Fruit fly (Drosophila melanogaster): ENCODE results near the gene Uxt.
A peak's percentile ranks its signal among the peaks of the same experiment; 100 is the strongest.

DNA sequence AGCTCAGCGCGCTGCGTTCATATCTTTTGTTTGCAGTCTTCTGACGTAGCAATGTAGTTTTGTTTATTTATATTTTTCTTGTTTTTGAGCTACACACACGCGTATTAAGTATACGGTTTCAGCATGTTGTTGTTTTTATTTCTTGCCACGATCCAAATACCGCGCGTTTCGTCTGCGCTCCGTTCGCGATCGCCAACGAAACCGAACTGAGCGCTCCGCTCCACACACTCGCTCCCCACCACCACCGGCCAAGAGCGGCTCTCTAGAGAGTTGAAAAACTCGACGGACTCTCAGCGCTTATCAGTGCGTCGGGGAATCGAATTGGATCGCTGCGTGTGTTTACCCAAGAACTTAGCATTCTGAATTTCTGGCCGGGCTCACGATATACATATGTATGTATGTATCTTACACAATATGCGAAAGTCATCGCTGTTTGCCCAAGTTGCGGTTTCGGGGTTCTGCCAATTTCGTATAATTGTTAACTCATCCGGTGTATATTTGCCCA lies 8.2 kb downstream of the Uxt start, which contains the start of gene yuri:
- no peak for TF ChIP-seq CG8478 (optimal IDR thresholded peaks at IDR 0.05)
- TF ChIP-seq pan (optimal IDR thresholded peaks at IDR 0.05) = no peak
- no peak for TF ChIP-seq EcR (GFP tag; optimal IDR thresholded peaks at IDR 0.05)
- TF ChIP-seq Dll (optimal IDR thresholded peaks at IDR 0.05) = peak; percentile 97

All from whole organism.